Worm (Caenorhabditis elegans): ENCODE results near the gene gsto-3.

DNA sequence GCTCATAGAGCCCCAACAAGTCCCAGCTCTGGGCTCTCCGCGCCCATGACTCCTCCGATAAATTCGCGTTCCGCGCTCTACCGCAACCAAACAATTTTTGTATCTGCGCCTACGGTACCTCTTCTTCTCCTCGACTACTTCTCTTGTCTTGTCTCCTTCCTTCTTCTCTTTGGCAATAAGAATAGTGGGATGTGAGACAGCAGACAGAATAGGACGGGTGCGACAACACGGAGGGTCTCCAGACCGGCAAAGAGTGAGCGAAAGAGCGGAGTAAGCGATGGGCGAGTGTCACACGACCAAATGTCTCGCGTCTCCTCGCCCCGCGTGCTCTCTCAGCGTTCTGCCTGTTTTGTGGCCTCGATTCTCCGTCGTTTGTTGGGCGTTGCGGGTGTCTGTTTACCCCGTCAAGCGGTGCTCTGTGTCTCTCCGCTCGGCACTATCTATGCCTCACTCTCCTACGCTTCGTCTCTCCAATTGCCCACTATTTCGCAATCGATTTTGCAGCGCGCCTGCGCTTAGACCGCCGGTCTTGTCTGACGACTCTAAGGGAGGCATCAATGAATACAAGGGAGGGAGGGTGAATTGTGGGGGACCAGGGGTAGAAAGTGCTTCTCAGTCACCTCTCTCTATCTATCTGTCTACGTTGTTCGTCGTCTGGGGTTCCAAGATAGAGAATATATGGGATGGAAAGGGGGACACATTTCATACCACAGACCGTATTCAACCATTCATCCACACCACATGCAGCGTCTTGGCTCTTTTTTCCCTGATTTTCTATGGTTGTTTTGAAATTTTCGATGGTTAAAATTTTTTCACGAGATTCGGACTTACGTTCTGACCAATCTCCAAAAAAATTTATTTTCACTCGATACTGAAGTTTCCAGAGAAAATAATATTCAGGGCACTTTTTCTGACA, 26.3 kb downstream of the gsto-3 start, which contains the start of gene gei-4:
- peak; percentile 21 for TF ChIP-seq nhr-76 (tag; optimal IDR thresholded peaks at IDR 0.05)
- TF ChIP-seq nhr-12 (tag; optimal IDR thresholded peaks at IDR 0.05): peak; percentile 20
- no peak for TF ChIP-seq ces-1 (GFP tag; optimal IDR thresholded peaks at IDR 0.05)
- peak; percentile 64 for TF ChIP-seq ceh-8 (GFP tag; optimal IDR thresholded peaks at IDR 0.05)
- TF ChIP-seq ama-1 (optimal IDR thresholded peaks at IDR 0.05): peak; percentile 74
- peak; percentile 77 for TF ChIP-seq sox-4 (tag; optimal IDR thresholded peaks at IDR 0.05)
- peak in 1 of 2 experiments; percentile 74 for TF ChIP-seq mdl-1 (tag; optimal IDR thresholded peaks at IDR 0.05)
- peak; percentile 92 for TF ChIP-seq jun-1 (tag; optimal IDR thresholded peaks at IDR 0.05)
- no peak for TF ChIP-seq zag-1 (tag; optimal IDR thresholded peaks at IDR 0.05)

All from whole organism, L1 larva.